Worm (Caenorhabditis elegans): ENCODE results near the gene B0222.11.

Gene B0222.11

DNA sequence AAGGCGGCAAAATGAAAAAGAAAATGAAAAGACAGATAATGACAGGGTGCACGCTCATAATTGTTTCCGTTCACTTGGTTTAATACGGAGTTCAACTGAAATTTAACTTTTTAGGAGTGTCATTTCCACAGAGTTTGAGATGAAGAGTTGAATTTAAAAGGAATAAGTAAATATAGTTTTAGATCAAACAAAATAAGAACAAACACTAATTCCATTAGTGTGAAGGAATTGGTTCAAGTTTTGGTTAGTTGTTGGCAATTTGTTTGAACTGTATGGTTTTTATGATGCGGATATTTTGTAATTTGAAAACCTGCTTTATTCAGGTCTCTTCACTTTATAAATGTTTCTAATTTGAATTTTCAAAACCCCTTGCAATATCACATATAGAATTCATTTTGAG is 11.3 kb downstream of the B0222.11 start, which contains the start of gene B0222.15:
TSS of gene B0222.15 (minus strand) at position 101 of the 400 bp plus-strand sequence.
- TF ChIP-seq hlh-17 (GFP tag; optimal IDR thresholded peaks at IDR 0.05; ENCODE audit: borderline replicate concordance): no peak
- no peak for TF ChIP-seq unc-62 (GFP tag; optimal IDR thresholded peaks at IDR 0.05)
- no peak for TF ChIP-seq zag-1 (tag; optimal IDR thresholded peaks at IDR 0.05)
- no peak for TF ChIP-seq Y116A8C.19 (tag; optimal IDR thresholded peaks at IDR 0.05; ENCODE audit: borderline replicate concordance)
- TF ChIP-seq F16B12.6 (tag; optimal IDR thresholded peaks at IDR 0.05): no peak
- no peak for TF ChIP-seq skn-1 (tag; optimal IDR thresholded peaks at IDR 0.05)
- TF ChIP-seq elt-2 (tag; optimal IDR thresholded peaks at IDR 0.05): no peak
- TF ChIP-seq unc-86 (tag; optimal IDR thresholded peaks at IDR 0.05): no peak
- no peak for TF ChIP-seq mab-9 (GFP tag; IDR thresholded peaks at IDR 0.05)
- no peak for TF ChIP-seq nhr-76 (tag; optimal IDR thresholded peaks at IDR 0.05)
- TF ChIP-seq nhr-47 (tag; optimal IDR thresholded peaks at IDR 0.05): no peak
- TF ChIP-seq vab-15 (tag; optimal IDR thresholded peaks at IDR 0.05): no peak
- TF ChIP-seq egl-27 (tag; optimal IDR thresholded peaks at IDR 0.05): no peak
- no peak for TF ChIP-seq nhr-77 (tag; optimal IDR thresholded peaks at IDR 0.05)
- TF ChIP-seq tlp-1 (tag; optimal IDR thresholded peaks at IDR 0.05): no peak
- no peak for TF ChIP-seq aha-1 (tag; optimal IDR thresholded peaks at IDR 0.05)
- TF ChIP-seq alr-1 (tag; optimal IDR thresholded peaks at IDR 0.05; ENCODE audit: borderline replicate concordance): no peak
- TF ChIP-seq mdl-1 (tag; optimal IDR thresholded peaks at IDR 0.05): no peak
- TF ChIP-seq snpc-4 (tag; optimal IDR thresholded peaks at IDR 0.05): no peak
- TF ChIP-seq pax-3 (tag; optimal IDR thresholded peaks at IDR 0.05): no peak

DNA sequence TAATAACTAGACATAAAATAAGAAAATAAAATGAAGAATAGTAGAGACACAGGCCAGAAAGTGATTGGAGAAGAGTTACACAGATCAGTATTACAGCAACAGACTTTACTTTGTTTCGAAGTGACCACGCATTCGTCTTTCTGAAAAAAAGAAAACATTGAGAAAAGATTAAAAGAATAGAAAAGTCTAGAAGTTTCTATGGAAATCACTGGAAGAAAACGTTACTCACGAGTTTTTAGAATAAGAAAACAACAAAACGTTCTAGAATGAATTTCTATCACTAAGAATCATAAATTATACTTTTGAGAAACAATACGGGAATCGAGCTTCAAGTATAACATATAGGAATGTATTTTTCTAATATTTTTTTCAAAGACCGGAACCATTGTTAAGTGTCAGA is 12.4 kb downstream of the B0222.11 start:
- TF ChIP-seq ceh-90 (tag; optimal IDR thresholded peaks at IDR 0.05): no peak
- no peak for TF ChIP-seq nhr-28 (tag; optimal IDR thresholded peaks at IDR 0.05)
- no peak for TF ChIP-seq hpl-2 (GFP tag; optimal IDR thresholded peaks at IDR 0.05)
- TF ChIP-seq nhr-90 (tag; optimal IDR thresholded peaks at IDR 0.05; ENCODE audit: poor library complexity): no peak

ce11 chrV:9154772-9155171 is 13.2 kb downstream of the B0222.11 start, which contains the start of gene B0222.5:
B0222.5 (minus strand) TSS chrV:9154872.
- TF ChIP-seq ces-1 (GFP tag; optimal IDR thresholded peaks at IDR 0.05) (no peak), nhr-77 (tag; optimal IDR thresholded peaks at IDR 0.05) (no peak), lin-13 (GFP tag; optimal IDR thresholded peaks at IDR 0.05) (no peak), ets-5 (GFP tag; IDR thresholded peaks at IDR 0.05) (no peak), F16B12.6 (tag; optimal IDR thresholded peaks at IDR 0.05) (no peak), ztf-11 (tag; optimal IDR thresholded peaks at IDR 0.05) (no peak), ceh-8 (GFP tag; optimal IDR thresholded peaks at IDR 0.05) (no peak), pag-3 (tag; optimal IDR thresholded peaks at IDR 0.05; ENCODE audit: borderline replicate concordance, insufficient read depth) (no peak), egl-13 (tag; optimal IDR thresholded peaks at IDR 0.05) (no peak), nhr-20 (tag; optimal IDR thresholded peaks at IDR 0.05) (no peak), swsn-7 (tag; optimal IDR thresholded peaks at IDR 0.05) (no peak), lin-35 (GFP tag; optimal IDR thresholded peaks at IDR 0.05) (no peak), isw-1 (GFP tag; IDR thresholded peaks at IDR 0.05) (no peak), aha-1 (tag; optimal IDR thresholded peaks at IDR 0.05) (no peak), nhr-12 (tag; optimal IDR thresholded peaks at IDR 0.05) (no peak), pqm-1 (tag; optimal IDR thresholded peaks at IDR 0.05) (no peak), efl-1 (optimal IDR thresholded peaks at IDR 0.05) (no peak), efl-1 (GFP tag; optimal IDR thresholded peaks at IDR 0.05 in 1 of 2) (no peak)

- no peak for TF ChIP-seq aha-1 (tag; optimal IDR thresholded peaks at IDR 0.05)
- TF ChIP-seq nhr-85 (tag): peak; percentile 78
- TF ChIP-seq ceh-88 (GFP tag; IDR thresholded peaks at IDR 0.05): no peak
- peak; percentile 7 for TF ChIP-seq nhr-20 (tag; optimal IDR thresholded peaks at IDR 0.05)
- no peak for TF ChIP-seq ztf-4 (tag; optimal IDR thresholded peaks at IDR 0.05)
- no peak for TF ChIP-seq C16A3.4 (tag; optimal IDR thresholded peaks at IDR 0.05)
- TF ChIP-seq nhr-71 (tag; optimal IDR thresholded peaks at IDR 0.05): peak; percentile 7
- TF ChIP-seq unc-98 (GFP tag; IDR thresholded peaks at IDR 0.05): no peak
- peak; percentile 4 for TF ChIP-seq snu-23 (GFP tag; optimal IDR thresholded peaks at IDR 0.05)
Observed at ce11 chrV:9152339-9152738, 15.7 kb downstream of the B0222.11 start.
